Fruit fly (Drosophila melanogaster) S2 (cell line): Measurements from ENCODE around the gene CG11891.

Source experiments
- CG8478 ChIP-seq: fragments of >200 bp; optimal IDR thresholded peaks from 2 replicates; lab custom pipeline; 2018
- CTCF ChIP-seq, 2 experiments: fragments of >200 bp; optimal IDR thresholded peaks; 2 replicates each; lab custom pipeline; 2018

The CG11891 gene

DNA sequence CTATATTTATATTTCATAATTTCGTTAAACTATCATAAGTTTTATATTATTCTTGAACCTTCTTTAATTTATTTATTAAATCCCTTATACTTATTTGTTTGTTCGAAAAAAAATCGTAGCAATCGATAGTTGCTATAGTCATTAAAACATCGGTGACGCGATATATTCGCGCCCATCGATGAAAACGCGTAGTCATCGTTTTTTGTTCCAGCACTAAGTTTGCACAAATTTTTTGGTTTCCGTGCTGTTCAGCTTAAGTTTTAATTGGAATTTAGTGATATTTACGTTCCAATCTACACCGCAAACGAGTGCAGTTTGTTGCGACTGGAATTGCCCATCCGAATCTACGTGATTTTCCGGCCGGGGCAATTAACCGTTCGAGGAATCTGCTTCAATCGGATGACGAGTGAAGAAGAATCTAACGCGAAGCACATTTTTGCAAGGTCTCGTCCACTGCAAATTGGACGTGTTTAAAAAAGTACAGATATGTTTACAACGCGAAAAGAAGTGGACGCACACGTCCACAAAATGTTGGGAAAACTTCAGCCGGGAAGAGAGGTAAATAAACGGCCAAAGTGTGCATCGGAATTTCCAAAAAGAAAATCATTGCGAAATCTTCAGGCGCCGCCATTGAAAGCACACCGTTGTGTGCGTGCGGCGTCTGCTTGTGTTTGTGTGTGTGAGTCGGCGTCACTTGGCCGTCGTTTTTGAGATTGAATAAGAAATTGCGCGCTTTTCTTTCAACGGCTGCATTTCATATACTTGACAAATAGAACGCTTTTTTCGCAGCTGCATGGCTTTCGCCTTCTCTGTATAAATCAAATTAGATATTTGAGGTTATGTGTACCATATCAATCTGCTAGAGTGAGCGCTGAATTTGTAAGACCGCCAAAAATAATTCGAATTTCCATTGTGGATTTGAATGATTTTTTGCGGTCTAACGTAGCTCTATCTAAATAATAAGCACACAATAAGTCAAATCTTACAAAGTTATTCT, 20.6 kb upstream of the CG11891 start, which contains the start of gene Nup358:
Gene Nup358, plus strand, starts transcription at position 204 of the 997 bp plus-strand sequence.
- TF ChIP-seq CG8478 (no peak), CTCF (optimal IDR thresholded peaks at IDR 0.05; lab: Kevin White, UChicago) (peak; percentile 8 to 30)

DNA sequence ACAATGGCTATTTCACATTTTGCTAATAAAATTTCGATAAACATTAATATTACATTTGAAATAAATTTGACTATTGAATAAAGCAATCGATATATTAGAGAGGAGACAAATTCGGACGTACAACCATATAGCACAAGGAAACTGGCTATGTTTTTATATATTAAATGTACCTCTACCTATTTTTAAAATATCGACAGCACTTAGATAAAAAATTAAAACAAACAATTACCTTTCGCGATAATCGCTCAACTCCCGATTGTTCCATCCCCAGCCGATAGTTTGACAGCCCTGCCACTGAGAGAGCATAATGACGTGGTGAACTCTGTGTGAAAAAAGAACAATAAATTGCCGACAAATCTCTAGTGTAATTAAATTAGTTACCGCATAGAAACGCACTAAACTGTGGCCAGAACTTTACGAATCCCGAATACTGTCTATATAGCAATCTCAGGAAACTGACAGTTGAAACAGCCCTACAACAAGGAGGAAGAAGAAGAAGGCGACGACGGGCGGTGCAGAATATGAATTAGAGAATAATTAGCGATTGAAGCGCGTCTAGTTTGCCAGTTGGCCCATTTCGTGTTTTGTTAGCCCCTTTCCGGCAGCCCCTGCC, 11.3 kb upstream of the CG11891 start, which contains the start of gene CG11857:
Gene CG11857, plus strand, starts transcription at position 271 of the 613 bp plus-strand sequence.
- TF ChIP-seq CG8478 (no peak), CTCF (optimal IDR thresholded peaks at IDR 0.05; lab: Kevin White, UChicago) (peak; percentile 7 to 17)

DNA sequence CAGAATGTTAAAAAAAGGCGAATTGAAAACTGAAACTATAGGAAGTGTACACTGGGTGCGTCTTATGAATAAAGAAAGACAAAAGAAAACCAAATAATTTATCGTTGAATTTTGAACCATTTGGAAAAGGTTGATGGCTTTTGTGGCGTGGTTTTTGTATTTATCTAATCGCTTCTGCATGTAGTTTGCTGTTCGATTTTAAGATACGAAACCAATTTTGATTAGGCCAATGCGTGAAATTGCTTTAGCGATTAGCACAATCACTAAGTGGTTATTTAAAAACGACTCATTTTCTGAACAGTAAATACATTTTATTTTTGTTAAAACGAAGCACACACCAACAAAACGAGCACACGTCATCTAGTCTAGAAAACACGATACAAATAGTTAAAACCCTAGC, 9.3 kb upstream of the CG11891 start:
- TF ChIP-seq CTCF (optimal IDR thresholded peaks at IDR 0.05; lab: Kevin White, UChicago), result no peak

DNA sequence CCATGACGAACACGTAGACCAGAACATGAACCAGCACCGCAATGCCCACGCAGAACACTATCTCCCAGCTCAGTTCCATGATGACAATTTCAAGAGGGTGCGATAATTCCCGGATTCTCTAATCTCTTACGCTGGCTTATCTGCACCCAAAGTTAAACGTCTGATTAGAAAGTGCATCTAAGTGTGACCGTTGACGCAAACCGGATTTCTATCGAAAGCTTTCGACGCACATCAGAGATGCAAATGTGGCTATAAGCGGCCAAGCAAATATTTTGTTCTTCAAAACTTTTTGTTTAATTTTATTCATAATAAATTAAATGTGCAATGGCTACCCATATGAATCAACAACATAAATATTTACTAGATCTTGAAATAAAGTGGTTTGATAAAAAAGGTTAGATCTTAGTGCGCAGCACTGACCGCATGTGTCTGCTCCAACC, 7.7 kb upstream of the CG11891 start, which contains the start of the genes Kdsr and CG11858:
Gene Kdsr, minus strand, starts transcription at position 177 of the 440 bp plus-strand sequence.
Gene CG11858, plus strand, starts transcription at position 420 of the 440 bp plus-strand sequence.
- no peak for TF ChIP-seq CG8478
- no peak for TF ChIP-seq CTCF (optimal IDR thresholded peaks at IDR 0.05; lab: Kevin White, UChicago)

DNA sequence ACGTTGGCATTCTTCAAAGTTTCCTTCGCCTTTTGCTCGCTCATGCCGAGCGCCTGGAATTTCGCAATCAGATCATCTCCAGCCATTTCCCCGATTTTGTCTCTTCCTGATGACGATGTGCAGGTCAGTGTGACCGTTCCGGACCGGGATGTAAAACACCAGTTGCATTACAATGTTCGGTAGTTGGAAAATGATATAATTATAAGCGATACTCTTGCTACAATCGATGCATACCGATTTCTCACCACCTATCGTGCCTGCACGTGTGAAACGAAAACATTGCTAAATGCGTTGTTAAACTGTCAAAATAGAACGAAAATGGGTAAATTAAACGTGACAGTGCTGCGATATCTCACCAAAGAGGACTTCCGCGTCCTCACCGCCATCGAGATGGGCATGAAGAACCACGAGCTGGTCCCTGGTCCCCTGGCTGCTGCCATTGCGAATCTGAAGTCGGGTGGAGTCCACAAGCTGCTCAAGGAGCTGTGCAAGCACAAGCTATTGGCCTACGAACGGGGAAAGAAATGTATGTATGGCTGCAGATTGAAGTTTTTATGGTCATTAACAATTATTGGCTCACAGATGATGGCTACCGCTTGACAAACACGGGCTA, 4.3 kb upstream of the CG11891 start, which contains the start of the genes GlnRS and RIOK2:
Gene GlnRS, minus strand, starts transcription at position 133 of the 613 bp plus-strand sequence.
Gene RIOK2, plus strand, starts transcription at position 256 of the 613 bp plus-strand sequence.
- TF ChIP-seq CTCF (optimal IDR thresholded peaks at IDR 0.05; lab: Kevin White, UChicago) (peak; percentile 0 to 51), CG8478 (no peak)

DNA sequence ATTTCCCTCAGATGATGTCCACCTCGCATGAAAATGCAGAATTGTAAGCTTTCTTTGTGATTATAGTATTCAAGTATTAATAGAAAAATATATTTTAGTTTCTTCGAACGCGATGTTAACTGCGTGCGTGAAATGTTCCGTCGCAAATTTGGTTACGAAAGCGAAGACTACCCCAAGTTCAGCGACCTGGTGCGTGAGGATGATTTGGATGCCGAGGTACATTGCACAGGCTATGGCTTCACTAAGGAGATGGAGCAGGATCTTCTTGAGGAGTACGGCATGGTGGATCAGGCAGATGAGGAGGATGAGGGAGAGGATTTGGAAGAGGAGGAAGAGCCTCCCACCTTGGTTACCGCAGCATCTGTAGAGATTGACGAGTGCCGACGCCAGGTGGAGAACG, 3.3 kb upstream of the CG11891 start:
- no peak for TF ChIP-seq CTCF (optimal IDR thresholded peaks at IDR 0.05; lab: Kevin White, UChicago)
- no peak for TF ChIP-seq CG8478

DNA sequence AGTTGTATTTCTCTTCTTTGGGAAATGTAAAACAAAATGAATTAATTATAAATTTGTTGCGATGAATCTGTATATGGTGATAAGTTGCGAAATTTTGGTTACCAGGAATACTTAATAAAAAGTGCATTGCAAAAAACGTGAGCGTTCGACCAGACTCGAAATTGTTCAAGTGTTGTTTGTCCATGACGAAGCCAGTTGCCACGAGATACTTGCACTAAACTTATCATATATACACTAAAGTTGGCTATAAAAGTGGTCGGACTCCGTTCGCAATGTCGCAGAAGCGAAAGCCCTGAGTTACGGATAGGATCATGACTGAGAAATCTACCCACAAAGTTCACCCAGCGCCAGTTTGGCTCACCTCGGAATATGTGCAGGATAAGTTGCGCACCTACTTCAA, 3.5 kb downstream of the CG11891 start, which contains the start of gene CG11878:
Gene CG11878, plus strand, starts transcription at position 301 of the 400 bp plus-strand sequence.
- no peak for TF ChIP-seq CG8478
- no peak for TF ChIP-seq CTCF (optimal IDR thresholded peaks at IDR 0.05; lab: Kevin White, UChicago)

DNA sequence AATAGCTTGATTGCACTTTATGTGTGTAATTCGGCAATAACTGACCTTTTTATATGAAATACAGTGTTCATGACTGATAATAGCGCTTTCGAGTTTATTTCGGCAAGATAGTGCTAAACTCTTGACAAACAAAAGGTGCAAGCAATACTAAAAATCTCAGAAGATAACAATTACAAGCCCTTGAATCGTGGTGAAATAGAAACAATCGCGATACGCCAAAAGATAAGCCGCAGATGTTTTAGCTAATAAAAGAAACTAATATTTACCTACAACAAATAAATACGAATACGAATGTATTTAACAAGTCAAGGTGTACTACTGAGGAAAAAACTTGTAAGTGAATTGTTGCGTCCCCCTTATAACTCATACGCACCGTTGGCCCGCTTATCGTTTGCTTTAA, 5.3 kb downstream of the CG11891 start:
- no peak for TF ChIP-seq CTCF (optimal IDR thresholded peaks at IDR 0.05; lab: Kevin White, UChicago)
- TF ChIP-seq CG8478, result no peak

DNA sequence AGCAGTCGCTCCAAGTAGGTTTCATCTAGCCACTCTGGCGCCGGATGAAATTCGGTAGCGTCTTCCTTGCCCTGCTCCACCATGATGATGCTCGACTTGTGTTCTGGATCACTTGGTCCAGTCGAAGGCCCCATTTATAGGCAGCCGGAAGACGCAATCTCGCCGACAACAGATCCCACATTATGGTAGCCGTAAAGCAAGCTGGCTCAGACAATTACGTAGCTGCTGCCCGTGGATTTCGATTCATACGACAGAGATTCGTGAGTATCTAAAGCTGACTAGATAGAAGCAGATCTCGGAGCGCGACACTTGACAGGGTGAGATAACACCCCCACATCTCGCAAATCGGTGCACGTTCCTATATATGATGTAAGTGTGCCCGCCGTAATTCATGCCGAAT, 7.1 kb downstream of the CG11891 start, which contains the start of gene CG10513:
Gene CG10513, minus strand, starts transcription at position 101 of the 400 bp plus-strand sequence.
- TF ChIP-seq CG8478 (no peak), CTCF (optimal IDR thresholded peaks at IDR 0.05; lab: Kevin White, UChicago) (no peak)

DNA sequence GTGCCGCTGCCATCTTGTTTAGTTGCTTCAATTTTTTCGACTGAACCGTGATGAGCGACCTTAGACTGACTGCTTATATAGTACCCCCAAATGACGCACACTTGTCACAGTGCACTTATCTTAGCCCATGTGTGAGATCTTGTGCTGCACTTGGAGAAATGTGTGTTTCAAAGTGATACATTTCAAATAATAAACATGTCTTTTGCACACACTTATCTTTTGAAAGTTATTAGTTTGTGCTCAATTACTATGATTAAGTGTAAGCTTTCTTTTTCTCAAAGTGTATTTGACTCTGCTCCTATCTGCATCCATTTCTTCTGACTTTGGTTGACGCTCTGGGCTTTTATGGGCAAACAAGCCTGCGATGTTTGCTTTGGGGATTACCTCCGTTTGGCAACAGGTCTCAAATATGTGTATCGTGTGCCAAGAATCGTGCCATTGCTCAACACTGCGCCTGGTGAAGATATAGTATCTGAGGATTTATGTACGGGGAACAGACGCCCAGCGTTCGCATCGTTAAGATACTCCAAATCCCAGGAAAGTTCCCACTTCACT, 9.9 kb downstream of the CG11891 start, which contains the start of gene CG10514:
Gene CG10514, minus strand, starts transcription at position 51 of the 555 bp plus-strand sequence.
- TF ChIP-seq CTCF (optimal IDR thresholded peaks at IDR 0.05; lab: Kevin White, UChicago) (no peak), CG8478 (no peak)

DNA sequence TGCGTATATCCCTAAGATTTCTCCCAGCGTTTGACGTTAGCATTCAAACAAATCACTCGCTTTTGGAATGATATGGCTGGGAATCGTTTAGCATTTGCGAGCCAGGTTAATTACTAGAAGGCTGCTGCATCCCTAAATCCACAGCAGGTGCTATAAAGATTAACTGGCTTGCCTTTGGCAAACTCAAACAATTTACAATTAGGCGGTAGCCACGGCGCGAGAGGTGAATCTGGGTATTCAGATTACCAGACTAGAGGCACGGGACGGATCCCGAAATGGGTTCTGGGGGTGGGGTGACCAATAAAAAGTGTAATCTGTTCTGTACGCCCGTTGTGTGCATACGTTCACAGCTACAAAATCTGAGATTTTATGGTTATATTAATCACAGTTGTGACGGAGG, 11.2 kb downstream of the CG11891 start, which contains the start of gene CG11892:
Gene CG11892, plus strand, starts transcription at position 384 of the 400 bp plus-strand sequence.
- no peak for TF ChIP-seq CTCF (optimal IDR thresholded peaks at IDR 0.05; lab: Kevin White, UChicago)
- no peak for TF ChIP-seq CG8478

DNA sequence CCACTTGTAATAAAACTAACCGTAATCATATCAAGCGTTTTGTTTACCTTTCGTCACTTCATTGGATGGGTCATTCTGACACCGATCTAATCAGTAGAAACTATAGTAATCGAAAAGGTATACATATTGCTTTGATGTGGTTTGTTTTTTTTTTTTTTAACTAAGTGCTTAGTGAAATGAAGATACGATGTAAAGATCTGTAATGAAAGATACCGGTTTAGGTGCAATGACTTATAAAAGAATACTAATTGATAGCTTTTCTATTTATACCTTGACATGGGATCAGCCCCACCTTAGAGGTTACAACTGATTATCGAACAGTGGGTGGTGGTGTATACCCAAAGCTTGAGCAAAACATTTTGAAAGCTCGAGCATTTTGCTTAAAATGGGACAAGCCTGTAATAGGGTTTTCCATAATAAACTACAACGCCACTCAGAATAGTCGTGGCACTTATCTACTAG, 13.2 kb downstream of the CG11891 start, which contains the start of gene CG31300:
Gene CG31300, plus strand, starts transcription at position 412 of the 462 bp plus-strand sequence.
- TF ChIP-seq CG8478 (no peak), CTCF (optimal IDR thresholded peaks at IDR 0.05; lab: Kevin White, UChicago) (no peak)

DNA sequence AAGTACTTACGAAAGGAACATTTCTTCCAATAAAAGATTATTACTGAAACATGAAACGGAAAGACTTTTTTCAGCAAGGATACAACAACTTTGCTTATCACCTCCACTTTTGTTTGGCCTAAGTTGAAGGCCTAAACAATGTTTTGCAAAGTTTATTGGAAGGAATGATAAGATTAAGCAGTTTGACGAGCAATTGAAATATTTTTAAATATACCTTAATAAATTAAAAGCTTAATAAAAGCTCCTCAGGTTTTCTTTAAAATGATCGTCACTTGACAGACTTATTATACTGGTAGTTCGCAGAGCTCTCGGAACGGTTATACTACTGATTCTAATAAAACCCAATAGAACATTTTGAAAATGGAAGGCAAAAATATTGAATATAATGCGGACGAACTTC, 15.2 kb downstream of the CG11891 start, which contains the start of gene CG31104:
Gene CG31104, plus strand, starts transcription at position 301 of the 400 bp plus-strand sequence.
- TF ChIP-seq CG8478, result no peak

DNA sequence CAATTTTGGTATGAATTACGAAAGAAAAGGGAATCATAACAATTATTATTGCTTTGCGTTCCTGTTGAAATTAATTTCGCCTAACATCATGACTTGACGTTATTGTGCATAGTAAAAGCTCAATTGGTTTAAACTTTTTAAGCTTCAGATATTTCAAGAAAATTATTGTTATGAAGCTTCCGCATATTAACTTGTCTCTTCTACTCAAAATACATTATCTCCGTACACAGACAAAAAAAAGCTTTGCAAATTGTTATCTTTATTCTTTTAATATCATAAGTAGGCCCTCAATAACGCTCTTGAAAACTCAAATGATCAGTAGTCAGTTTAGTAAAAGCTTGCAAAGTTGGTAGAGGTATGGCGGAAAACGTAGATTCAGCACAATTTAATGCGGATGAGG, 17.1 kb downstream of the CG11891 start, which contains the start of gene CG13658:
Gene CG13658, plus strand, starts transcription at position 347 of the 400 bp plus-strand sequence.
- TF ChIP-seq CTCF (optimal IDR thresholded peaks at IDR 0.05; lab: Kevin White, UChicago) (no peak), CG8478 (no peak)
